Worm (Caenorhabditis elegans) whole organism, late embryonic: ENCODE results near the gene Y69A2AR.1.

Experiments used
- F13H6.1 ChIP-seq: sonication (generic microtip); optimal IDR thresholded peaks from 2 replicates; lab custom pipeline; 2016; ENCODE audit warnings: missing genetic modification characterization, missing compliant biosample characterization
- elt-2 ChIP-seq: sonication (generic microtip); optimal IDR thresholded peaks from 2 replicates; lab custom pipeline; 2016; ENCODE audit warnings: missing genetic modification reagents, missing genetic modification characterization, missing compliant biosample characterization
- hlh-30 ChIP-seq: sonication (generic microtip); optimal IDR thresholded peaks from 2 replicates; lab custom pipeline; 2017; ENCODE audit warnings: antibody characterized with exemption, missing genetic modification characterization, missing compliant biosample characterization; ENCODE audit not compliant: insufficient read depth
- pax-1 ChIP-seq: fragments of 150-350 bp; optimal IDR thresholded peaks from 2 replicates; lab custom pipeline; 2014; ENCODE audit warnings: missing biosample characterization, missing genetic modification characterization
- pha-4 ChIP-seq: fragments of 150-350 bp; optimal IDR thresholded peaks from 2 replicates; lab custom pipeline; 2018; ENCODE audit warnings: missing biosample characterization, missing genetic modification reagents, missing genetic modification characterization
- pqm-1 ChIP-seq: sonication (generic microtip); optimal IDR thresholded peaks from 2 replicates; lab custom pipeline; 2016; ENCODE audit warnings: missing genetic modification characterization, missing compliant biosample characterization
- tbx-2 ChIP-seq: sonication (generic microtip); optimal IDR thresholded peaks from 2 replicates; lab custom pipeline; 2016; ENCODE audit warnings: missing genetic modification characterization, missing compliant biosample characterization
- unc-86 ChIP-seq: sonication (generic microtip); optimal IDR thresholded peaks from 2 replicates; lab custom pipeline; 2016; ENCODE audit warnings: missing genetic modification characterization, missing compliant biosample characterization

DNA sequence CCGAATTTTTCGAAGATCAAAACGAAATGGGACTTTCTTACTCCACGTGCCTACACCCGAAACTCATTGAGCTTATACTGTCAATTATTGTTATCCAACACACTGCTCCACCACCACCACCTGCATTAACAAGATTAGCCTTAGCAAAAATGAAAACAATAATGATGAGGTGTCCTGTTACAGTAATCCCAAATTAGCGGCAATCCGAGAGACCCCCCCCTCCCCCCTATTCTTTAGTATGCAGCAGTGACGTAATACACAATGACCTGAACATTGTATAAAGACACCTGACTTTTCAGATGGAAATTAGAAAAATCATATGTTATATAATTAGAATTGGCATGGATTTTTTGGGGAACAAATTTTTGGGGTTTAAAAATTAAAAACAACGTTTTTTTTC lies 31.9 kb upstream of the Y69A2AR.1 start:
- no peak for TF ChIP-seq F13H6.1 (tag; lab: Kevin White, UChicago)
- TF ChIP-seq pax-1 (tag; lab: Kevin White, UChicago): no peak
- no peak for TF ChIP-seq pqm-1 (tag; lab: Kevin White, UChicago)
- no peak for TF ChIP-seq hlh-30
- no peak for TF ChIP-seq unc-86 (tag; lab: Kevin White, UChicago)
- TF ChIP-seq pha-4: no peak
- TF ChIP-seq tbx-2 (tag; lab: Kevin White, UChicago): no peak
- TF ChIP-seq elt-2 (tag; lab: Kevin White, UChicago): no peak
